Worm (Caenorhabditis elegans) whole organism, late embryonic: ENCODE data around the gene T27A1.3.

Experiments
- ama-1 ChIP-seq: fragments of 150-350 bp; optimal IDR thresholded peaks from 2 replicates; lab custom pipeline; 2014
- ceh-14 ChIP-seq: sonication (generic microtip); optimal IDR thresholded peaks from 2 replicates; lab custom pipeline; 2016; ENCODE audit warnings: missing genotype, missing genetic modification characterization, missing compliant biosample characterization
- ceh-19 ChIP-seq: fragments of 200-800 bp; sonication (Bioruptor generic); optimal IDR thresholded peaks from 2 replicates; lab custom pipeline; 2018; ENCODE audit warnings: mild to moderate bottlenecking, missing genetic modification characterization, missing compliant biosample characterization
- dve-1 ChIP-seq: sonication (generic microtip); optimal IDR thresholded peaks from 2 replicates; lab custom pipeline; 2017; ENCODE audit warnings: antibody characterized with exemption, mild to moderate bottlenecking, missing genetic modification characterization, missing compliant biosample characterization
- ets-4 ChIP-seq: sonication (generic microtip); optimal IDR thresholded peaks from 2 replicates; lab custom pipeline; 2016; ENCODE audit warnings: missing genetic modification characterization, missing compliant biosample characterization
- nhr-11 ChIP-seq: fragments of 150-350 bp; optimal IDR thresholded peaks from 2 replicates; lab custom pipeline; 2014; ENCODE audit warnings: missing biosample characterization, missing genetic modification characterization
- pha-4 ChIP-seq: fragments of 150-350 bp; optimal IDR thresholded peaks from 2 replicates; lab custom pipeline; 2018; ENCODE audit warnings: missing biosample characterization, missing genetic modification reagents, missing genetic modification characterization
- pros-1 ChIP-seq: fragments of 150-350 bp; optimal IDR thresholded peaks from 2 replicates; lab custom pipeline; 2014; ENCODE audit warnings: missing biosample characterization, missing genetic modification reagents, missing genetic modification characterization
- sox-4 ChIP-seq: sonication (generic microtip); optimal IDR thresholded peaks from 2 replicates; lab custom pipeline; 2017; ENCODE audit warnings: mild to moderate bottlenecking, missing genetic modification characterization, inconsistent platforms, missing compliant biosample characterization

DNA sequence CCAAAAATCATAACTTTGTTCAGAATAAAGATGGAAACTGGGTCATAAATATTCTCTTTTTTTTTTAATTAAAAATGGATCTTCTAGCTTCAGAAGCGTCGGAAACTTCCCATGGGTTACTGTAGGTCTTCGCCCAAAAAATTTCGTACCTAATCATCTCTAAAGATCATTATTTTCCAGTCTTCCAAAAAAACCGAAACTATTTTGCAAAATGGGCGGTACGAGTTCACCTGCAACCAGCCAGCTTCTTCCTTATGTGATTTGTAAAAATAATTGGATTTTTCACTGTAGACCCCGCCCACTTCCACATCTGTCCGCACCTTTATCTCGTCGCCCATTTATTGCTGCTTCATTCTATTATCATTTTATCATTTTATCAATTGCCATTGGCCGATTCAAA is 11.1 kb downstream of the T27A1.3 start, which contains the start of gene mlt-10:
- TF ChIP-seq dve-1 (tag; lab: Kevin White, UChicago) (no peak), nhr-11 (tag; lab: Kevin White, UChicago) (no peak), ets-4 (tag; lab: Kevin White, UChicago) (no peak), sox-4 (tag; lab: Kevin White, UChicago) (no peak), pros-1 (tag; lab: Kevin White, UChicago) (no peak), pha-4 (tag; lab: Kevin White, UChicago) (no peak), ama-1 (lab: Kevin White, UChicago) (no peak), ceh-19 (GFP tag; lab: Kevin White, UChicago) (no peak), ceh-14 (tag; lab: Kevin White, UChicago) (no peak)
